Comparison of ENCODE assay signal across 2 worm cellular contexts in the genomic region with DNA sequence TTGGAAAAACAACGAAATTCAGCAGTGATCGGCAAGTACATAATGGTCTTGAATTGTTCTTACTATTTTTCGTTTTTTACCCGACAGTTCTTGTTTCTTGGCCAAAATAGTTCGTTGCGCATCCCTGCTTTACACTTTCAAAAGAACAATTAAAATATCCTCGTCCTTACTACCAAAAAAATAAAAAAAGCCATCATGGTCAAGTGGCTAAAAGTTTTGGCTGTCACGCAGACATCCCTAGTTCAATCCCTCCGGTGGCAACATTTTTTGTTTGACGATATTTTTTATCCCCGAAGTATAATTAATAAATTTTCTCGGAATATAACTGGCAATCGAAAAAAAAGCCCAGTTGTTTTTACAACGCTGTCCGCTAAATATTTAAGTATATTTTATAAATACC.
A peak's percentile ranks its signal among the peaks of the same experiment; 100 is the strongest.
TF ChIP-seq lines count a peak whose summit lies in the region.

No protein-coding gene starts in this region.

TF ChIP-seq in whole organism, L4 larva, 104 proteins besides CTCF, POLR2A, EP300 and RAD21 (continued from another document):
- TF ChIP-seq F49E8.2 (tag; optimal IDR thresholded peaks at IDR 0.05; lab: Kevin White, UChicago; ENCODE audit: borderline replicate concordance) = peak; percentile 70
- no peak for TF ChIP-seq sdz-12 (GFP tag; optimal IDR thresholded peaks at IDR 0.05; lab: Kevin White, UChicago)
- peak; percentile 76 for TF ChIP-seq nhr-111 (GFP tag; optimal IDR thresholded peaks at IDR 0.05; lab: Kevin White, UChicago)
- TF ChIP-seq daf-8 (GFP tag; IDR thresholded peaks at IDR 0.05; lab: Robert Waterston, UW) = no peak
- TF ChIP-seq unc-62 (GFP tag; optimal IDR thresholded peaks at IDR 0.05 in 1 of 2; lab: Kevin White, UChicago) = no peak
- no peak for TF ChIP-seq unc-62 (tag; optimal IDR thresholded peaks at IDR 0.05; lab: Kevin White, UChicago)
- no peak for TF ChIP-seq zip-2 (tag; optimal IDR thresholded peaks at IDR 0.05; lab: Kevin White, UChicago)
- no peak for TF ChIP-seq nhr-77 (tag; optimal IDR thresholded peaks at IDR 0.05; lab: Kevin White, UChicago)
- 0 out of 2 replicates have a peak, but pooled peaks have one; percentile 25 for TF ChIP-seq php-3 (GFP tag; IDR thresholded peaks at IDR 0.05; lab: Robert Waterston, UW)
- TF ChIP-seq nhr-10 (tag; optimal IDR thresholded peaks at IDR 0.05; lab: Kevin White, UChicago) = no peak
- 0 out of 2 replicates have a peak, but pooled peaks have one; percentile 52 for TF ChIP-seq saeg-2 (GFP tag; IDR thresholded peaks at IDR 0.05; lab: Robert Waterston, UW)
- peak; percentile 87 for TF ChIP-seq snpc-1.2 (GFP tag; IDR thresholded peaks at IDR 0.05; lab: Robert Waterston, UW)
- TF ChIP-seq ceh-32 (tag; optimal IDR thresholded peaks at IDR 0.05; lab: Kevin White, UChicago; ENCODE audit: poor library complexity) = no peak
- no peak for TF ChIP-seq aly-2 (tag; optimal IDR thresholded peaks at IDR 0.05; lab: Kevin White, UChicago)
- peak; percentile 94 for TF ChIP-seq arid-1 (GFP tag; conservative IDR thresholded peaks at IDR 0.05; lab: Robert Waterston, UW)
- no peak for TF ChIP-seq nhr-42 (GFP tag; IDR thresholded peaks at IDR 0.05; lab: Robert Waterston, UW)
- TF ChIP-seq rbr-2 (tag; optimal IDR thresholded peaks at IDR 0.05; lab: Kevin White, UChicago) = no peak
- TF ChIP-seq tra-1 (GFP tag; IDR thresholded peaks at IDR 0.05; lab: Robert Waterston, UW) = peak; percentile 47; the same call in 1 of the 2 replicates
- no peak for TF ChIP-seq mxl-2 (GFP tag; conservative IDR thresholded peaks at IDR 0.05; lab: Robert Waterston, UW)
- TF ChIP-seq lin-38 (GFP tag; IDR thresholded peaks at IDR 0.05; lab: Robert Waterston, UW) = peak; percentile 72
- TF ChIP-seq cey-2 (tag; optimal IDR thresholded peaks at IDR 0.05; lab: Kevin White, UChicago; ENCODE audit: borderline replicate concordance, insufficient read depth) = no peak
- peak; percentile 99 for TF ChIP-seq Y105C5A.15 (GFP tag; IDR thresholded peaks at IDR 0.05; lab: Robert Waterston, UW)
- no peak for TF ChIP-seq dmd-6 (GFP tag; IDR thresholded peaks at IDR 0.05; lab: Robert Waterston, UW)
- no peak for TF ChIP-seq ceh-82 (tag; optimal IDR thresholded peaks at IDR 0.05; lab: Kevin White, UChicago)
- no peak for TF ChIP-seq nhr-28 (tag; optimal IDR thresholded peaks at IDR 0.05; lab: Kevin White, UChicago)
- TF ChIP-seq fkh-10 (GFP tag; optimal IDR thresholded peaks at IDR 0.05; lab: Kevin White, UChicago) = no peak
- TF ChIP-seq D1046.2 (GFP tag; IDR thresholded peaks at IDR 0.05; lab: Robert Waterston, UW) = peak; percentile 87; the same call in 1 of the 2 replicates
- TF ChIP-seq attf-4 (tag; optimal IDR thresholded peaks at IDR 0.05; lab: Kevin White, UChicago) = no peak
- peak; percentile 78 for TF ChIP-seq Y48G9A.11 (GFP tag; IDR thresholded peaks at IDR 0.05; lab: Robert Waterston, UW)
- TF ChIP-seq Y5F2A.4 (GFP tag; optimal IDR thresholded peaks at IDR 0.05; lab: Kevin White, UChicago) = peak; percentile 42
- TF ChIP-seq nhr-48 (tag; optimal IDR thresholded peaks at IDR 0.05; lab: Kevin White, UChicago) = no peak
- TF ChIP-seq fos-1 (tag; optimal IDR thresholded peaks at IDR 0.05; lab: Kevin White, UChicago) = no peak
- TF ChIP-seq gei-8 (GFP tag; optimal IDR thresholded peaks at IDR 0.05; lab: Kevin White, UChicago) = peak; percentile 77
- no peak for TF ChIP-seq zag-1 (tag; optimal IDR thresholded peaks at IDR 0.05; lab: Kevin White, UChicago)
- TF ChIP-seq egl-27 (tag; optimal IDR thresholded peaks at IDR 0.05; lab: Kevin White, UChicago) = no peak
- peak; percentile 88 for TF ChIP-seq daf-19 (GFP tag; conservative IDR thresholded peaks at IDR 0.05; lab: Robert Waterston, UW)
- no peak for TF ChIP-seq nhr-76 (tag; optimal IDR thresholded peaks at IDR 0.05; lab: Kevin White, UChicago)
- no peak for TF ChIP-seq ZK337.2 (GFP tag; IDR thresholded peaks at IDR 0.05; lab: Robert Waterston, UW)
- TF ChIP-seq ceh-62 (tag; optimal IDR thresholded peaks at IDR 0.05; lab: Kevin White, UChicago) = no peak
- TF ChIP-seq zfp-3 (GFP tag; conservative IDR thresholded peaks at IDR 0.05; lab: Robert Waterston, UW) = peak; percentile 30; the same call in 1 of the 2 replicates
TF ChIP-seq in whole organism, L4 larva: peak in this region for 33.

TF ChIP-seq in whole organism, young adult, 124 proteins besides CTCF, POLR2A, EP300 and RAD21 (continued from another document):
- TF ChIP-seq F10E7.11 (tag; optimal IDR thresholded peaks at IDR 0.05; lab: Kevin White, UChicago) = peak; percentile 89
- TF ChIP-seq Y56A3A.18 (GFP tag; IDR thresholded peaks at IDR 0.05; lab: Robert Waterston, UW) = no peak
- 0 out of 2 replicates have a peak, but pooled peaks have one; percentile 10 for TF ChIP-seq aptf-2 (GFP tag; conservative IDR thresholded peaks at IDR 0.05; lab: Robert Waterston, UW)
- peak; percentile 53 for TF ChIP-seq F57A8.1 (GFP tag; optimal IDR thresholded peaks at IDR 0.05; lab: Kevin White, UChicago)
- TF ChIP-seq ztf-18 (tag; optimal IDR thresholded peaks at IDR 0.05; lab: Kevin White, UChicago) = peak; percentile 59
- TF ChIP-seq nhr-80 (tag; optimal IDR thresholded peaks at IDR 0.05; lab: Kevin White, UChicago) = no peak
- TF ChIP-seq F37B4.10 (GFP tag; IDR thresholded peaks at IDR 0.05; lab: Robert Waterston, UW) = no peak
- no peak for TF ChIP-seq madf-10 (tag; optimal IDR thresholded peaks at IDR 0.05; lab: Kevin White, UChicago)
- no peak for TF ChIP-seq egl-44 (GFP tag; IDR thresholded peaks at IDR 0.05; lab: Robert Waterston, UW)
- TF ChIP-seq ztf-28 (GFP tag; IDR thresholded peaks at IDR 0.05; lab: Robert Waterston, UW) = 0 out of 2 replicates have a peak, but pooled peaks have one; percentile 55
- TF ChIP-seq repo-1 (tag; optimal IDR thresholded peaks at IDR 0.05; lab: Kevin White, UChicago) = peak; percentile 29
- no peak for TF ChIP-seq cebp-2 (GFP tag; IDR thresholded peaks at IDR 0.05; lab: Robert Waterston, UW)
- no peak for TF ChIP-seq F57C9.4 (tag; optimal IDR thresholded peaks at IDR 0.05; lab: Kevin White, UChicago)
- no peak for TF ChIP-seq zfh-2 (GFP tag; conservative IDR thresholded peaks at IDR 0.05; lab: Robert Waterston, UW)
- TF ChIP-seq ceh-100 (GFP tag; IDR thresholded peaks at IDR 0.05; lab: Robert Waterston, UW) = peak; percentile 50; the same call in 1 of the 2 replicates
- TF ChIP-seq D2030.7 (GFP tag; IDR thresholded peaks at IDR 0.05; lab: Robert Waterston, UW) = peak; percentile 79
- TF ChIP-seq ztf-22 (GFP tag; optimal IDR thresholded peaks at IDR 0.05; lab: Kevin White, UChicago) = no peak
- no peak for TF ChIP-seq nfya-2 (GFP tag; IDR thresholded peaks at IDR 0.05; lab: Robert Waterston, UW)
- TF ChIP-seq F52B5.7 (tag; optimal IDR thresholded peaks at IDR 0.05; lab: Kevin White, UChicago) = peak; percentile 71
- TF ChIP-seq lin-40 (tag; optimal IDR thresholded peaks at IDR 0.05; lab: Kevin White, UChicago) = no peak
- no peak for TF ChIP-seq unc-62 (GFP tag; optimal IDR thresholded peaks at IDR 0.05; lab: Kevin White, UChicago)
- peak; percentile 83 for TF ChIP-seq madf-3 (GFP tag; IDR thresholded peaks at IDR 0.05; lab: Robert Waterston, UW)
- no peak for TF ChIP-seq Y79H2A.3 (GFP tag; conservative IDR thresholded peaks at IDR 0.05; lab: Robert Waterston, UW)
- TF ChIP-seq athp-1 (tag; optimal IDR thresholded peaks at IDR 0.05; lab: Kevin White, UChicago) = peak; percentile 88
- TF ChIP-seq tbp1 (GFP tag; optimal IDR thresholded peaks at IDR 0.05; lab: Kevin White, UChicago) = peak; percentile 88
- no peak for TF ChIP-seq ets-4 (GFP tag; optimal IDR thresholded peaks at IDR 0.05; lab: Kevin White, UChicago)
- no peak for TF ChIP-seq ceh-58 (GFP tag; IDR thresholded peaks at IDR 0.05; lab: Robert Waterston, UW)
- 0 out of 2 replicates have a peak, but pooled peaks have one; percentile 75 for TF ChIP-seq ceh-40 (GFP tag; IDR thresholded peaks at IDR 0.05; lab: Robert Waterston, UW)
- peak; percentile 72 for TF ChIP-seq atf-7 (tag; optimal IDR thresholded peaks at IDR 0.05; lab: Kevin White, UChicago)
- TF ChIP-seq dpl-1 (GFP tag; optimal IDR thresholded peaks at IDR 0.05; lab: Kevin White, UChicago) = no peak
- TF ChIP-seq akir-1 (GFP tag; optimal IDR thresholded peaks at IDR 0.05; lab: Kevin White, UChicago) = no peak
- no peak for TF ChIP-seq lsy-27 (tag; optimal IDR thresholded peaks at IDR 0.05; lab: Kevin White, UChicago; ENCODE audit: borderline replicate concordance, insufficient read depth)
- TF ChIP-seq snpc-3.4 (tag; optimal IDR thresholded peaks at IDR 0.05; lab: Kevin White, UChicago) = peak; percentile 77
- TF ChIP-seq madf-6 (GFP tag; IDR thresholded peaks at IDR 0.05; lab: Robert Waterston, UW) = peak; percentile 77
- peak; percentile 69 for TF ChIP-seq fkh-3 (tag; optimal IDR thresholded peaks at IDR 0.05; lab: Kevin White, UChicago)
- TF ChIP-seq attf-6 (GFP tag; IDR thresholded peaks at IDR 0.05; lab: Robert Waterston, UW) = peak; percentile 76; the same call in 1 of the 2 replicates
- peak; percentile 70 for TF ChIP-seq die-1 (tag; optimal IDR thresholded peaks at IDR 0.05; lab: Kevin White, UChicago)
- TF ChIP-seq ekl-4 (GFP tag; IDR thresholded peaks at IDR 0.05; lab: Robert Waterston, UW) = no peak
- TF ChIP-seq nhr-27 (tag; optimal IDR thresholded peaks at IDR 0.05; lab: Kevin White, UChicago) = no peak
- no peak for TF ChIP-seq ztf-26 (tag; optimal IDR thresholded peaks at IDR 0.05; lab: Kevin White, UChicago)
- TF ChIP-seq mcd-1 (GFP tag; IDR thresholded peaks at IDR 0.05; lab: Robert Waterston, UW) = no peak
- no peak for TF ChIP-seq somi-1 (GFP tag; optimal IDR thresholded peaks at IDR 0.05; lab: Kevin White, UChicago)
- no peak for TF ChIP-seq ztf-6 (GFP tag; IDR thresholded peaks at IDR 0.05; lab: Robert Waterston, UW)
- TF ChIP-seq efl-1 (GFP tag; optimal IDR thresholded peaks at IDR 0.05; lab: Kevin White, UChicago) = no peak
- TF ChIP-seq Y95B8A.8 (GFP tag; IDR thresholded peaks at IDR 0.05; lab: Robert Waterston, UW) = peak; percentile 85
- TF ChIP-seq snpc-4 (GFP tag; optimal IDR thresholded peaks at IDR 0.05; lab: Kevin White, UChicago) = no peak
- peak in 2 of 4 experiments; percentile 13 to 34 for TF ChIP-seq snpc-4 (tag; optimal IDR thresholded peaks at IDR 0.05; lab: Kevin White, UChicago)
- no peak for TF ChIP-seq F55B11.4 (tag; optimal IDR thresholded peaks at IDR 0.05; lab: Kevin White, UChicago; ENCODE audit: borderline replicate concordance, insufficient read depth)
- TF ChIP-seq hmg-1.2 (GFP tag; IDR thresholded peaks at IDR 0.05; lab: Robert Waterston, UW) = peak; percentile 21; the same call in 1 of the 2 replicates
- TF ChIP-seq sea-2 (GFP tag; IDR thresholded peaks at IDR 0.05; lab: Robert Waterston, UW) = no peak
- no peak for TF ChIP-seq egrh-3 (GFP tag; IDR thresholded peaks at IDR 0.05; lab: Robert Waterston, UW)
- TF ChIP-seq nhr-90 (tag; optimal IDR thresholded peaks at IDR 0.05; lab: Kevin White, UChicago) = peak; percentile 60
- TF ChIP-seq ztf-3 (GFP tag; optimal IDR thresholded peaks at IDR 0.05; lab: Kevin White, UChicago) = no peak
- no peak for TF ChIP-seq nhr-179 (tag; optimal IDR thresholded peaks at IDR 0.05; lab: Kevin White, UChicago)
- TF ChIP-seq F23B12.7 (tag; optimal IDR thresholded peaks at IDR 0.05; lab: Kevin White, UChicago; ENCODE audit: insufficient read depth) = no peak
- peak; percentile 61 for TF ChIP-seq chd-7 (tag; optimal IDR thresholded peaks at IDR 0.05; lab: Kevin White, UChicago)
- peak; percentile 73 for TF ChIP-seq rpc-1 (optimal IDR thresholded peaks at IDR 0.05; lab: Kevin White, UChicago)
- TF ChIP-seq rpc-1 (tag; optimal IDR thresholded peaks at IDR 0.05; lab: Kevin White, UChicago) = peak; percentile 93
- peak; percentile 61; the same call in 1 of the 2 replicates for TF ChIP-seq hsf-1 (GFP tag; IDR thresholded peaks at IDR 0.05; lab: Robert Waterston, UW)
- TF ChIP-seq hlh-26 (GFP tag; conservative IDR thresholded peaks at IDR 0.05; lab: Robert Waterston, UW) = no peak
- no peak for TF ChIP-seq sptf-2 (GFP tag; optimal IDR thresholded peaks at IDR 0.05; lab: Kevin White, UChicago)
- TF ChIP-seq C17E4.6 (GFP tag; IDR thresholded peaks at IDR 0.05; lab: Robert Waterston, UW) = peak; percentile 71
- TF ChIP-seq snpc-1.1 (tag; optimal IDR thresholded peaks at IDR 0.05; lab: Kevin White, UChicago; ENCODE audit: insufficient read depth) = peak; percentile 68
- TF ChIP-seq zim-3 (tag; optimal IDR thresholded peaks at IDR 0.05; lab: Kevin White, UChicago) = no peak
- TF ChIP-seq tbx-9 (tag; optimal IDR thresholded peaks at IDR 0.05; lab: Kevin White, UChicago; ENCODE audit: borderline replicate concordance) = no peak
- peak in 1 of 2 experiments; percentile 24 for TF ChIP-seq let-607 (tag; optimal IDR thresholded peaks at IDR 0.05; lab: Kevin White, UChicago)
- no peak for TF ChIP-seq lir-1 (GFP tag; conservative IDR thresholded peaks at IDR 0.05; lab: Robert Waterston, UW)
- TF ChIP-seq ama-1 (optimal IDR thresholded peaks at IDR 0.05; lab: Kevin White, UChicago) = no peak
- peak in 1 of 2 experiments; percentile 86 for TF ChIP-seq ama-1 (GFP tag; optimal IDR thresholded peaks at IDR 0.05; lab: Kevin White, UChicago)
- peak; percentile 42 for TF ChIP-seq T26A5.8 (tag; optimal IDR thresholded peaks at IDR 0.05; lab: Kevin White, UChicago)
- TF ChIP-seq tlf-1 (GFP tag; optimal IDR thresholded peaks at IDR 0.05; lab: Kevin White, UChicago) = no peak
- no peak for TF ChIP-seq T07F8.4 (tag; optimal IDR thresholded peaks at IDR 0.05; lab: Kevin White, UChicago)
- TF ChIP-seq attf-5 (GFP tag; optimal IDR thresholded peaks at IDR 0.05; lab: Kevin White, UChicago) = peak; percentile 46
- peak; percentile 56 for TF ChIP-seq lin-54 (GFP tag; optimal IDR thresholded peaks at IDR 0.05; lab: Kevin White, UChicago)
- TF ChIP-seq nfyb-1 (GFP tag; IDR thresholded peaks at IDR 0.05; lab: Robert Waterston, UW) = peak; percentile 48; the same call in 1 of the 2 replicates
- peak; percentile 16 for TF ChIP-seq ceh-79 (tag; optimal IDR thresholded peaks at IDR 0.05; lab: Kevin White, UChicago)
- no peak for TF ChIP-seq madf-8 (GFP tag; conservative IDR thresholded peaks at IDR 0.05; lab: Robert Waterston, UW)
- TF ChIP-seq B0261.1 (tag; optimal IDR thresholded peaks at IDR 0.05; lab: Kevin White, UChicago) = peak; percentile 67
- TF ChIP-seq B0019.2 (GFP tag; conservative IDR thresholded peaks at IDR 0.05; lab: Robert Waterston, UW) = peak; percentile 59; the same call in 1 of the 2 replicates
- TF ChIP-seq ceh-27 (GFP tag; optimal IDR thresholded peaks at IDR 0.05; lab: Kevin White, UChicago) = no peak
- no peak for TF ChIP-seq K11D2.4 (GFP tag; IDR thresholded peaks at IDR 0.05; lab: Robert Waterston, UW)
- no peak for TF ChIP-seq B0035.1 (tag; optimal IDR thresholded peaks at IDR 0.05; lab: Kevin White, UChicago)
- no peak for TF ChIP-seq gei-17 (GFP tag; optimal IDR thresholded peaks at IDR 0.05; lab: Kevin White, UChicago)
- peak; percentile 68 for TF ChIP-seq pbrm-1 (GFP tag; IDR thresholded peaks at IDR 0.05; lab: Robert Waterston, UW)
